Fruit fly (Drosophila melanogaster): Measurements from ENCODE around the gene mge.

Gene mge

DNA sequence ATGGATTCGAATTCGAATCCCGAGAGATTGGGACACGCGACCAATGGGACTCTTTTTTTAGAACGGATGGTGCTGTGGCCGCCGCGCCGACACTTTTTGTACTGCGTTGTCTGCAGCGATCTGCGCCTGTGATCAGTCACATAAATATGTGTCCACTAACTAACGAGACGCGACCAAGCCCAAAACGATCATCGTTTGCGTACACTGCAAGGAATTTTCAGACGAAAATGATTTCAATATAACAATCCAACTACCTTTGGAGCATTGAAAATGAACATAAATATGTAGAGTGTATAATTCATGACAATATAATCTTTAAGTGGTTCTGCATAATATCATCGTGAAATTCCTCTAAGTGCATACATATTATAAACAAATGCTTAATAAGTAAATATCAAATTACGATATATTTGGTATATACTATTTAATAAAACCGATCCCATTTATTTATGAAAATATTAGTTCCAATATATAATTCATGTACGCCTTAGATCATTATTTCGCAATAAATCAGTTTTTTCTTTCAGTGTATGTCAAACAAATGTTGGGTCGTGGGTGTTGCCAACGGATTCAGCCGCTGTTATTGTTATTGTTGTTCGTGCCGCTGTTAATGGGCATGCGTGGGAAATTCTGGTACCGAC, 26.0 kb upstream of the mge start, which contains the start of gene Eip63F-1 (continued):
- TF ChIP-seq Oaz (GFP tag; IDR thresholded peaks at IDR 0.05), result no peak
- no peak for TF ChIP-seq H15 (GFP tag; IDR thresholded peaks at IDR 0.05)
- peak; percentile 13 for TF ChIP-seq CG3407 (GFP tag; optimal IDR thresholded peaks at IDR 0.05)
- TF ChIP-seq zf30C (GFP tag; optimal IDR thresholded peaks at IDR 0.05), result no peak
- no peak for TF ChIP-seq her (GFP tag; optimal IDR thresholded peaks at IDR 0.05)
- TF ChIP-seq Ada2b (GFP tag; IDR thresholded peaks at IDR 0.05), result peak; percentile 35; the same call in 1 of the 2 replicates
- TF ChIP-seq CG6272 (GFP tag; IDR thresholded peaks at IDR 0.05), result no peak
- peak; percentile 83 for TF ChIP-seq CoRest (tag; optimal IDR thresholded peaks at IDR 0.05)
- TF ChIP-seq Doc3 (GFP tag; IDR thresholded peaks at IDR 0.05; ENCODE audit: partially characterized antibody), result no peak
- TF ChIP-seq C15 (GFP tag; IDR thresholded peaks at IDR 0.05), result no peak
- TF ChIP-seq CG12744 (GFP tag; optimal IDR thresholded peaks at IDR 0.05), result no peak
- peak; percentile 13 for TF ChIP-seq psq (GFP tag; optimal IDR thresholded peaks at IDR 0.05)
- no peak for TF ChIP-seq CG8290 (GFP tag; optimal IDR thresholded peaks at IDR 0.05)
- TF ChIP-seq CG8290 (tag; optimal IDR thresholded peaks at IDR 0.05), result peak in 1 of 2 experiments; percentile 71
- no peak for TF ChIP-seq chif (GFP tag; optimal IDR thresholded peaks at IDR 0.05)
- peak; percentile 53 for TF ChIP-seq kah (GFP tag; optimal IDR thresholded peaks at IDR 0.05)
- peak; percentile 57 for TF ChIP-seq D19A (tag; optimal IDR thresholded peaks at IDR 0.05)
- TF ChIP-seq HLH4C (GFP tag; IDR thresholded peaks at IDR 0.05; ENCODE audit: partially characterized antibody), result no peak
- TF ChIP-seq CG34224 (GFP tag; IDR thresholded peaks at IDR 0.05; ENCODE audit: partially characterized antibody), result no peak
- TF ChIP-seq nom (GFP tag; optimal IDR thresholded peaks at IDR 0.05), result no peak
- TF ChIP-seq CG18476 (GFP tag; optimal IDR thresholded peaks at IDR 0.05), result no peak
- no peak for TF ChIP-seq insv (GFP tag; optimal IDR thresholded peaks at IDR 0.05)
- no peak for TF ChIP-seq CG8359 (GFP tag; optimal IDR thresholded peaks at IDR 0.05; ENCODE audit: borderline replicate concordance)
- no peak for TF ChIP-seq sim (GFP tag; IDR thresholded peaks at IDR 0.05)
- TF ChIP-seq otp (GFP tag; IDR thresholded peaks at IDR 0.05), result no peak
- peak; percentile 63 for TF ChIP-seq CG15011 (GFP tag; optimal IDR thresholded peaks at IDR 0.05)
- TF ChIP-seq cwo (GFP tag; optimal IDR thresholded peaks at IDR 0.05), result peak; percentile 53
- TF ChIP-seq lola (GFP tag; optimal IDR thresholded peaks at IDR 0.05), result no peak
- no peak for TF ChIP-seq crol (GFP tag; IDR thresholded peaks at IDR 0.05)
- TF ChIP-seq CG3847 (GFP tag; IDR thresholded peaks at IDR 0.05), result 0 out of 2 replicates have a peak, but pooled peaks have one; percentile 42
- no peak for TF ChIP-seq CG7928 (GFP tag; optimal IDR thresholded peaks at IDR 0.05)
- TF ChIP-seq CG9437 (GFP tag; optimal IDR thresholded peaks at IDR 0.05), result peak; percentile 75
- TF ChIP-seq CG8388 (GFP tag; optimal IDR thresholded peaks at IDR 0.05), result peak; percentile 45
- peak; percentile 59 for TF ChIP-seq CG1603 (tag; optimal IDR thresholded peaks at IDR 0.05)
- no peak for TF ChIP-seq unc-4 (GFP tag; IDR thresholded peaks at IDR 0.05; ENCODE audit: partially characterized antibody)
- no peak for TF ChIP-seq stc (GFP tag; IDR thresholded peaks at IDR 0.05)
- TF ChIP-seq CG11085 (GFP tag; IDR thresholded peaks at IDR 0.05), result no peak
- TF ChIP-seq Bgb (GFP tag; IDR thresholded peaks at IDR 0.05; ENCODE audit: partially characterized antibody), result no peak
- no peak for TF ChIP-seq ssp (GFP tag; IDR thresholded peaks at IDR 0.05)
- no peak for TF ChIP-seq CG10565 (GFP tag; optimal IDR thresholded peaks at IDR 0.05)
- peak; percentile 70 for TF ChIP-seq CG13296 (GFP tag; optimal IDR thresholded peaks at IDR 0.05)
- no peak for TF ChIP-seq ab (GFP tag; optimal IDR thresholded peaks at IDR 0.05)
- TF ChIP-seq Atf6 (GFP tag; IDR thresholded peaks at IDR 0.05), result peak; percentile 67
- TF ChIP-seq salm (tag; optimal IDR thresholded peaks at IDR 0.05), result peak; percentile 32
- TF ChIP-seq CG10979 (tag; optimal IDR thresholded peaks at IDR 0.05), result peak; percentile 66
- TF ChIP-seq CG11696 (GFP tag; IDR thresholded peaks at IDR 0.05), result peak; percentile 38; the same call in 1 of the 2 replicates
- TF ChIP-seq lbe (GFP tag; optimal IDR thresholded peaks at IDR 0.05), result no peak
- TF ChIP-seq luna (GFP tag; optimal IDR thresholded peaks at IDR 0.05), result no peak
- TF ChIP-seq MBD-R2 (GFP tag; IDR thresholded peaks at IDR 0.05), result no peak
- no peak for TF ChIP-seq CG6683 (GFP tag; optimal IDR thresholded peaks at IDR 0.05)

All from whole organism, embryonic.